Worm (Caenorhabditis elegans) whole organism, mixed stage, embryonic: ENCODE measurements around the gene qars-1.
"Not testable (repeated sequence)": the region's sequence is repeated elsewhere in the genome, so short reads cannot be mapped to it uniquely, and the experiment has no call there.

Experiments used
- M03D4.4 ChIP-seq: sonication (generic microtip); optimal IDR thresholded peaks from 2 replicates; lab custom pipeline; 2017; ENCODE audit warnings: mild to moderate bottlenecking, missing genetic modification characterization, missing compliant biosample characterization
- bed-3 ChIP-seq: fragments of 200-800 bp; sonication (Bioruptor generic); optimal IDR thresholded peaks from 3 replicates; lab custom pipeline; 2018; ENCODE audit warnings: mild to moderate bottlenecking, missing genetic modification characterization, moderate library complexity, missing compliant biosample characterization
- blmp-1 ChIP-seq: fragments of 150-350 bp; optimal IDR thresholded peaks from 2 replicates; lab custom pipeline; 2014; ENCODE audit warnings: missing biosample characterization, missing genetic modification characterization
- ceh-39 ChIP-seq: fragments of 150-350 bp; optimal IDR thresholded peaks from 2 replicates; lab custom pipeline; 2014; ENCODE audit warnings: missing biosample characterization, missing genetic modification characterization
- ceh-43 ChIP-seq: fragments of 200-800 bp; sonication (Bioruptor generic); optimal IDR thresholded peaks from 2 replicates; lab custom pipeline; 2018; ENCODE audit warnings: mild to moderate bottlenecking, missing genetic modification characterization, moderate library complexity, missing compliant biosample characterization
- ceh-83 ChIP-seq: fragments of 200-800 bp; sonication (Bioruptor generic); optimal IDR thresholded peaks from 2 replicates; lab custom pipeline; 2018; ENCODE audit warnings: mild to moderate bottlenecking, missing genetic modification characterization, missing compliant biosample characterization
- ces-1 ChIP-seq: fragments of 150-350 bp; optimal IDR thresholded peaks from 2 replicates; lab custom pipeline; 2014; ENCODE audit warnings: missing biosample characterization, missing genetic modification reagents, missing genetic modification characterization
- drap-1 ChIP-seq: fragments of 200-800 bp; sonication (Bioruptor generic); optimal IDR thresholded peaks from 3 replicates; lab custom pipeline; 2018; ENCODE audit warnings: mild to moderate bottlenecking, missing genetic modification characterization, missing compliant biosample characterization
- elt-1 ChIP-seq: sonication (generic microtip); optimal IDR thresholded peaks from 2 replicates; lab custom pipeline; 2017; ENCODE audit warnings: missing genetic modification characterization, mild to moderate bottlenecking, missing compliant biosample characterization, antibody characterized with exemption, moderate library complexity, borderline replicate concordance; ENCODE audit not compliant: insufficient read depth
- elt-3 ChIP-seq: fragments of 150-350 bp; optimal IDR thresholded peaks from 2 replicates; lab custom pipeline; 2014; ENCODE audit warnings: missing biosample characterization, missing genetic modification characterization
- flh-1 ChIP-seq: fragments of 200-800 bp; sonication (Bioruptor generic); optimal IDR thresholded peaks from 2 replicates; lab custom pipeline; 2018; ENCODE audit warnings: mild to moderate bottlenecking, missing genetic modification characterization, moderate library complexity, missing compliant biosample characterization
- lin-13 ChIP-seq: fragments of 150-350 bp; optimal IDR thresholded peaks from 2 replicates; lab custom pipeline; 2014; ENCODE audit warnings: missing biosample characterization, missing genetic modification characterization
- lin-32 ChIP-seq: fragments of 200-800 bp; sonication (Bioruptor generic); optimal IDR thresholded peaks from 2 replicates; lab custom pipeline; 2018; ENCODE audit warnings: mild to moderate bottlenecking, missing genetic modification characterization, missing compliant biosample characterization
- lsy-2 ChIP-seq: fragments of 150-350 bp; optimal IDR thresholded peaks from 2 replicates; lab custom pipeline; 2014; ENCODE audit warnings: missing biosample characterization, missing genetic modification characterization
- mep-1 ChIP-seq: fragments of 150-350 bp; optimal IDR thresholded peaks from 2 replicates; lab custom pipeline; 2017; ENCODE audit warnings: missing biosample characterization, missing genetic modification reagents, missing genetic modification characterization, inconsistent platforms
- mls-2 ChIP-seq: sonication (generic microtip); optimal IDR thresholded peaks from 2 replicates; lab custom pipeline; 2016; ENCODE audit warnings: mild to moderate bottlenecking, missing genetic modification characterization, moderate library complexity, missing compliant biosample characterization
- nhr-2 ChIP-seq: fragments of 150-350 bp; optimal IDR thresholded peaks from 2 replicates; lab custom pipeline; 2014; ENCODE audit warnings: missing biosample characterization, missing genetic modification characterization
- nhr-237 ChIP-seq: fragments of 150-350 bp; optimal IDR thresholded peaks from 2 replicates; lab custom pipeline; 2014; ENCODE audit warnings: missing biosample characterization, missing genetic modification characterization
- nhr-28 ChIP-seq: fragments of 150-350 bp; optimal IDR thresholded peaks from 2 replicates; lab custom pipeline; 2014; ENCODE audit warnings: missing biosample characterization, missing genetic modification characterization
- nhr-76 ChIP-seq: sonication (generic microtip); optimal IDR thresholded peaks from 2 replicates; lab custom pipeline; 2017; ENCODE audit warnings: missing biosample characterization, missing genetic modification characterization
- pha-4 ChIP-seq: fragments of 150-350 bp; optimal IDR thresholded peaks from 2 replicates; lab custom pipeline; 2018; ENCODE audit warnings: missing biosample characterization, missing genetic modification reagents, missing genetic modification characterization
- sem-2 ChIP-seq: fragments of 200-800 bp; sonication (Bioruptor generic); optimal IDR thresholded peaks from 2 replicates; lab custom pipeline; 2018; ENCODE audit warnings: mild to moderate bottlenecking, missing genetic modification characterization, missing compliant biosample characterization
- snpc-4 ChIP-seq: fragments of 150-350 bp; optimal IDR thresholded peaks from 2 replicates; lab custom pipeline; 2014; ENCODE audit warnings: missing biosample characterization, missing genetic modification characterization
- sptf-1 ChIP-seq: sonication (generic microtip); optimal IDR thresholded peaks from 2 replicates; lab custom pipeline; 2017; ENCODE audit warnings: mild to moderate bottlenecking, missing genetic modification characterization, moderate library complexity, missing compliant biosample characterization
- tbx-8 ChIP-seq: fragments of 200-800 bp; sonication (Bioruptor generic); optimal IDR thresholded peaks from 2 replicates; lab custom pipeline; 2018; ENCODE audit warnings: mild to moderate bottlenecking, missing genetic modification characterization, moderate library complexity, missing compliant biosample characterization
- unc-120 ChIP-seq: sonication (generic microtip); optimal IDR thresholded peaks from 2 replicates; lab custom pipeline; 2017; ENCODE audit warnings: missing genetic modification characterization, missing compliant biosample characterization; ENCODE audit not compliant: poor library complexity, severe bottlenecking
- unc-39 ChIP-seq: fragments of 150-350 bp; optimal IDR thresholded peaks from 2 replicates; lab custom pipeline; 2014; ENCODE audit warnings: missing biosample characterization, missing genetic modification characterization
- unc-62 ChIP-seq: fragments of 150-350 bp; optimal IDR thresholded peaks from 2 replicates; lab custom pipeline; 2014; ENCODE audit warnings: missing biosample characterization, missing genetic modification reagents, missing genetic modification characterization
- ztf-11 ChIP-seq: fragments of 150-350 bp; optimal IDR thresholded peaks from 2 replicates; lab custom pipeline; 2014; ENCODE audit warnings: missing biosample characterization, missing genetic modification characterization

qars-1 gene

ce11 chrIV:15008200-15008599, 4.8 kb downstream of the qars-1 start:
- no peak for TF ChIP-seq nhr-237 (tag; lab: Kevin White, UChicago)
- no peak for TF ChIP-seq elt-1 (tag; lab: Kevin White, UChicago)
- TF ChIP-seq, all 35 proteins: peak for 0

ce11 chrIV:15006494-15006893, 6.5 kb downstream of the qars-1 start, which contains the start of gene Y41E3.6:
Gene Y41E3.6 (plus strand): TSS chrIV:15006794.
- TF ChIP-seq nhr-76, mep-1, nhr-28 (tag; lab: Kevin White, UChicago): not testable (repeated sequence)

- TF ChIP-seq ceh-43 (GFP tag; lab: Kevin White, UChicago) (no peak), lin-32 (GFP tag; lab: Kevin White, UChicago) (no peak), unc-39 (no peak), unc-120 (tag; lab: Kevin White, UChicago) (no peak), ces-1 (no peak), ceh-39 (no peak), unc-62 (GFP tag; lab: Kevin White, UChicago) (no peak), bed-3 (GFP tag; lab: Kevin White, UChicago) (no peak), tbx-8 (GFP tag; lab: Kevin White, UChicago) (no peak), flh-1 (no peak), elt-3 (tag; lab: Kevin White, UChicago) (no peak), mls-2 (tag; lab: Kevin White, UChicago) (no peak), sptf-1 (tag; lab: Kevin White, UChicago) (no peak), sem-2 (no peak), lsy-2 (tag; lab: Kevin White, UChicago) (no peak)
These were observed 26.3 kb downstream of the qars-1 start, which contains the start of gene dpy-4 for ce11 chrIV:14986684-14987083. Gene dpy-4 (minus strand): TSS chrIV:14986784.

- TF ChIP-seq elt-1 (tag; lab: Kevin White, UChicago) (no peak), unc-39 (no peak), M03D4.4 (tag; lab: Kevin White, UChicago) (no peak), ceh-39 (no peak), ceh-83 (GFP tag; lab: Kevin White, UChicago) (no peak), elt-3 (tag; lab: Kevin White, UChicago) (no peak)
These were observed 27.1 kb downstream of the qars-1 start for ce11 chrIV:14985859-14986258.

DNA sequence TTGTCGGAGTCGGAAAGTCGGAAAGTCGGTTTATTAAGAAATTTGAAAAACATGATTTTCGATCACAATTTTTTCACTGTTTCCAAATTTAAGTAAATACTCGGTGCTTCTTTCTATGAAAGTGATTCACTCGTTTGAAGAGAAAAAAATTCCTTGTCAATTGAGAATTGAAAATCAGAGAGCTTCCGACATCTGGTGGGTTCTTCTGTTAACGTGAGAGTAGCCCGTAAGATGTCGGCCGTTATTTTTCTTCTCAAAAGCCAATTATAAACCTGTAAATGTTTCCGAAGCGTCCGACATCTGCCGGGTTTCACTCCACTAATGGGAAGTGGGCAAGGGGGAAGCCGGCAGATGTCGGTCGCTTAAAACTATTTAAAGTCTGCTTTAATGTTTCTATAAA, 28.0 kb downstream of the qars-1 start:
- TF ChIP-seq sptf-1 (tag; lab: Kevin White, UChicago) (no peak), unc-120 (tag; lab: Kevin White, UChicago) (no peak), blmp-1 (tag; lab: Kevin White, UChicago) (no peak), mls-2 (tag; lab: Kevin White, UChicago) (no peak), ceh-39 (no peak), lin-13 (tag; lab: Kevin White, UChicago) (no peak), elt-3 (tag; lab: Kevin White, UChicago) (no peak), nhr-76 (tag; lab: Kevin White, UChicago) (no peak), mep-1 (tag; lab: Kevin White, UChicago) (no peak), unc-62 (GFP tag; lab: Kevin White, UChicago) (no peak), elt-1 (tag; lab: Kevin White, UChicago) (no peak), M03D4.4 (tag; lab: Kevin White, UChicago) (no peak), nhr-237 (tag; lab: Kevin White, UChicago) (no peak), unc-39 (no peak), ztf-11 (tag; lab: Kevin White, UChicago) (no peak), snpc-4 (tag; lab: Kevin White, UChicago) (no peak), lsy-2 (tag; lab: Kevin White, UChicago) (no peak), nhr-2 (no peak)

DNA sequence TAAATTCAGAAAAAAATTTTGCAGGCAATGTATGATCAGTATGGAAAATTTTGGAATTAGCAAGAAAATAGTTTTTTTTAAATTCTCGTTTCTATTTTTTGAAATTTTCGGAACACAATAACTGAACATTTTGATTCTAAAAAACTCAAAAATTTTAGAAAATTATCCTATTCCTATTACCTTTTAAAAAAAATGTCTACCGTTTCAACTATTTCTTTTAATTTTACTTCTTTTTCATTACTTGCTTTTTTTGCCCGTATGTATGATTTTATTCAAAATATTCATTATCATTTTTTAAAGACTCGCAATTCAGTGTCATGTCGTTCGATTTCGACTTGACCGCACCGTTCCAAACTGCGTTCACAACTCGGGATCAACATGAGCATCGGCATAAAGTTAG, 31.7 kb downstream of the qars-1 start, which contains the start of gene atln-2:
TSS of gene atln-2 (plus strand) at position 301 of the 400 bp plus-strand sequence.
- TF ChIP-seq snpc-4 (tag; lab: Kevin White, UChicago) (no peak), lin-13 (tag; lab: Kevin White, UChicago) (no peak), M03D4.4 (tag; lab: Kevin White, UChicago) (no peak), drap-1 (GFP tag; lab: Kevin White, UChicago) (no peak), elt-1 (tag; lab: Kevin White, UChicago) (no peak), nhr-28 (tag; lab: Kevin White, UChicago) (no peak), tbx-8 (GFP tag; lab: Kevin White, UChicago) (no peak), pha-4 (tag; lab: Kevin White, UChicago) (no peak), mls-2 (tag; lab: Kevin White, UChicago) (no peak), nhr-237 (tag; lab: Kevin White, UChicago) (no peak)
